Fruit fly (Drosophila melanogaster) whole organism, embryonic: Measurements from ENCODE around the gene IntS14.

Experiments used
- ATbp ChIP-seq: fragments of 200-800 bp; sonication (Bioruptor generic); optimal IDR thresholded peaks from 2 replicates; lab custom pipeline; 2017; ENCODE audit warnings: missing biosample characterization, mild to moderate bottlenecking, missing genetic modification characterization, missing genetic modification reagents
- Asciz ChIP-seq: fragments of 200-800 bp; sonication (Bioruptor generic); optimal IDR thresholded peaks from 2 replicates; lab custom pipeline; 2017; ENCODE audit warnings: missing biosample characterization, mild to moderate bottlenecking, missing genetic modification characterization, missing genetic modification reagents
- CG10654 ChIP-seq: fragments of 200-800 bp; sonication (Bioruptor generic); optimal IDR thresholded peaks from 2 replicates; lab custom pipeline; 2016; ENCODE audit warnings: missing biosample characterization, missing genetic modification characterization
- CG12219 ChIP-seq: fragments of 200-800 bp; sonication (Bioruptor generic); optimal IDR thresholded peaks from 3 replicates; lab custom pipeline; 2018; ENCODE audit warnings: missing biosample characterization, mild to moderate bottlenecking, missing genetic modification characterization
- CG12769 ChIP-seq: fragments of 200-800 bp; sonication (Bioruptor generic); optimal IDR thresholded peaks from 2 replicates; lab custom pipeline; 2019; ENCODE audit warnings: missing biosample characterization, mild to moderate bottlenecking, missing genetic modification characterization, moderate library complexity
- CG13424 ChIP-seq: fragments of 200-800 bp; sonication (Bioruptor generic); optimal IDR thresholded peaks from 2 replicates; lab custom pipeline; 2019; ENCODE audit warnings: missing biosample characterization, mild to moderate bottlenecking, missing genetic modification characterization, moderate library complexity
- CG1602 ChIP-seq: fragments of 200-800 bp; sonication (Bioruptor generic); optimal IDR thresholded peaks from 3 replicates; lab custom pipeline; 2016; ENCODE audit warnings: missing biosample characterization, missing genetic modification characterization
- CG16779 ChIP-seq: fragments of 200-800 bp; sonication (Bioruptor generic); IDR thresholded peaks from 2 replicates; pipeline ENCODE4 v1.3.6; 2022; ENCODE audit warnings: missing biosample characterization, missing genetic modification characterization
- CG2129 ChIP-seq: fragments of 200-800 bp; sonication (Bioruptor generic); IDR thresholded peaks from 2 replicates; pipeline ENCODE4 v1.3.6; 2022; ENCODE audit warnings: missing biosample characterization, missing genetic modification characterization; ENCODE audit not compliant: partially characterized antibody
- CG2678 ChIP-seq: fragments of 200-800 bp; sonication (Bioruptor generic); optimal IDR thresholded peaks from 3 replicates; lab custom pipeline; 2019; ENCODE audit warnings: missing biosample characterization, mild to moderate bottlenecking, missing genetic modification characterization, moderate library complexity
- CG2712 ChIP-seq: fragments of 200-800 bp; optimal IDR thresholded peaks from 3 replicates; lab custom pipeline; 2019; ENCODE audit warnings: missing biosample characterization, mild to moderate bottlenecking, missing genetic modification characterization, moderate library complexity
- CG32532 ChIP-seq: fragments of 200-800 bp; sonication (Bioruptor generic); IDR thresholded peaks from 2 replicates; pipeline ENCODE4 v1.3.6; 2022; ENCODE audit warnings: missing biosample characterization, missing genetic modification characterization
- CG32767 ChIP-seq: fragments of 200-800 bp; sonication (Bioruptor generic); IDR thresholded peaks from 2 replicates; pipeline ENCODE4 v1.3.6; 2022; ENCODE audit warnings: missing biosample characterization, missing genetic modification characterization
- CG34376 ChIP-seq: fragments of 200-800 bp; sonication (Bioruptor generic); optimal IDR thresholded peaks from 2 replicates; lab custom pipeline; 2018; ENCODE audit warnings: missing biosample characterization, mild to moderate bottlenecking, missing genetic modification characterization
- CG3847 ChIP-seq: fragments of 200-800 bp; sonication (Bioruptor generic); IDR thresholded peaks from 2 replicates; pipeline ENCODE4 v1.3.6; 2022; ENCODE audit warnings: missing biosample characterization, missing genetic modification characterization
- CG6175 ChIP-seq: fragments of 200-800 bp; sonication (Bioruptor generic); IDR thresholded peaks from 3 replicates; pipeline ENCODE4 v1.3.6; 2022; ENCODE audit warnings: missing biosample characterization, missing genetic modification characterization
- CG6813 ChIP-seq: fragments of 200-800 bp; sonication (Bioruptor generic); optimal IDR thresholded peaks from 2 replicates; lab custom pipeline; 2017; ENCODE audit warnings: missing biosample characterization, missing genetic modification characterization, mild to moderate bottlenecking, moderate library complexity, missing genetic modification reagents
- Camta ChIP-seq: fragments of 200-800 bp; sonication (Bioruptor generic); optimal IDR thresholded peaks from 2 replicates; lab custom pipeline; 2016; ENCODE audit warnings: missing biosample characterization, missing genetic modification characterization
- D19A ChIP-seq: fragments of 200-800 bp; optimal IDR thresholded peaks from 3 replicates; lab custom pipeline; 2019; ENCODE audit warnings: missing biosample characterization, mild to moderate bottlenecking, missing genetic modification characterization, moderate library complexity
- Ets65A ChIP-seq: fragments of 200-800 bp; sonication (Bioruptor generic); peaks from one replicate; lab custom pipeline; 2016; ENCODE audit warnings: missing biosample characterization, missing genetic modification characterization
- Gug ChIP-seq: fragments of 200-800 bp; sonication (Bioruptor generic); IDR thresholded peaks from 4 replicates; pipeline ENCODE4 v1.3.6; 2022; ENCODE audit warnings: missing biosample characterization, missing genetic modification characterization
- HHEX ChIP-seq: fragments of 200-800 bp; sonication (Bioruptor generic); optimal IDR thresholded peaks from 3 replicates; lab custom pipeline; 2017; ENCODE audit warnings: missing biosample characterization, mild to moderate bottlenecking, missing genetic modification characterization, missing genetic modification reagents
- Hmr ChIP-seq: fragments of 200-800 bp; sonication (Bioruptor generic); optimal IDR thresholded peaks from 3 replicates; lab custom pipeline; 2017; ENCODE audit warnings: mild to moderate bottlenecking, missing biosample characterization, missing genetic modification reagents, missing genetic modification characterization
- Hmx ChIP-seq: fragments of 200-800 bp; sonication (Bioruptor generic); optimal IDR thresholded peaks from 2 replicates; lab custom pipeline; 2016; ENCODE audit warnings: missing biosample characterization, missing genetic modification characterization
- Hr51 ChIP-seq, 2 experiments: fragments of 200-800 bp; sonication (Bioruptor generic); optimal IDR thresholded peaks; 2 replicates in 1 of 2; 3 replicates in 1 of 2; lab custom pipeline; 2016 to 2018; ENCODE audit warnings: missing biosample characterization in 2 of 2, missing genetic modification characterization in 2 of 2, mild to moderate bottlenecking in 1 of 2, moderate library complexity in 1 of 2
- Hr78 ChIP-seq, 2 experiments: fragments of 200-800 bp in 1 of 2; fragments of >200 bp in 1 of 2; sonication (Bioruptor generic) in 1 of 2; optimal IDR thresholded peaks; 2 replicates each; lab custom pipeline; 2017 to 2019; ENCODE audit warnings: missing biosample characterization in 2 of 2, missing genetic modification characterization in 2 of 2, mild to moderate bottlenecking in 1 of 2, moderate library complexity in 1 of 2
- Nf-YB ChIP-seq: fragments of 200-800 bp; sonication (Bioruptor generic); optimal IDR thresholded peaks from 3 replicates; lab custom pipeline; 2019; ENCODE audit warnings: missing biosample characterization, mild to moderate bottlenecking, missing genetic modification characterization, moderate library complexity
- PHDP ChIP-seq: fragments of 200-800 bp; sonication (Bioruptor generic); optimal IDR thresholded peaks from 3 replicates; lab custom pipeline; 2018; ENCODE audit warnings: missing biosample characterization, mild to moderate bottlenecking, missing genetic modification characterization, moderate library complexity
- Pdp1 ChIP-seq, 2 experiments: fragments of 200-800 bp; sonication (Bioruptor generic); optimal IDR thresholded peaks; 3 replicates each; lab custom pipeline; 2016; ENCODE audit warnings: missing biosample characterization in 2 of 2, missing genetic modification characterization in 2 of 2, mild to moderate bottlenecking in 1 of 2, moderate library complexity in 1 of 2
- Rfx ChIP-seq: fragments of 200-800 bp; sonication (Bioruptor generic); IDR thresholded peaks from 2 replicates; pipeline ENCODE4 v1.3.6; 2022; ENCODE audit warnings: missing biosample characterization, missing genetic modification characterization
- abd-A ChIP-seq: fragments of 200-800 bp; sonication (Bioruptor generic); optimal IDR thresholded peaks from 3 replicates; lab custom pipeline; 2019; ENCODE audit warnings: missing biosample characterization, mild to moderate bottlenecking, missing genetic modification characterization, moderate library complexity
- aop ChIP-seq: fragments of 200-800 bp; sonication (Bioruptor generic); IDR thresholded peaks from 2 replicates; pipeline ENCODE4 v1.3.6; 2022; ENCODE audit warnings: missing biosample characterization, missing genetic modification characterization
- chinmo ChIP-seq: fragments of 200-800 bp; sonication (Bioruptor generic); IDR thresholded peaks from 4 replicates; pipeline ENCODE4 v1.3.6; 2022; ENCODE audit warnings: missing biosample characterization, missing genetic modification characterization; ENCODE audit not compliant: partially characterized antibody
- chm ChIP-seq: fragments of 200-800 bp; sonication (Bioruptor generic); IDR thresholded peaks from 2 replicates; pipeline ENCODE4 v1.3.6; 2022; ENCODE audit warnings: missing biosample characterization, missing genetic modification characterization
- ci ChIP-seq: fragments of 200-800 bp; sonication (Bioruptor generic); IDR thresholded peaks from 3 replicates; pipeline ENCODE4 v1.3.6; 2022; ENCODE audit warnings: missing biosample characterization, missing genetic modification characterization
- cwo ChIP-seq: fragments of 200-800 bp; sonication (Bioruptor generic); optimal IDR thresholded peaks from 3 replicates; lab custom pipeline; 2017; ENCODE audit warnings: missing biosample characterization, missing genetic modification characterization, mild to moderate bottlenecking, moderate library complexity, missing genetic modification reagents
- da ChIP-seq: fragments of 200-800 bp; sonication (Bioruptor generic); optimal IDR thresholded peaks from 2 replicates; lab custom pipeline; 2016; ENCODE audit warnings: missing biosample characterization, missing genetic modification characterization
- dimm ChIP-seq: fragments of 200-800 bp; sonication (Bioruptor generic); IDR thresholded peaks from 2 replicates; pipeline ENCODE4 v1.3.6; 2022; ENCODE audit warnings: missing biosample characterization, missing genetic modification characterization
- exex ChIP-seq: fragments of 200-800 bp; sonication (Bioruptor generic); optimal IDR thresholded peaks from 4 replicates; lab custom pipeline; 2018; ENCODE audit warnings: missing biosample characterization, mild to moderate bottlenecking, missing genetic modification characterization, moderate library complexity
- fru ChIP-seq: fragments of >200 bp; optimal IDR thresholded peaks from 2 replicates; lab custom pipeline; 2017
- gce ChIP-seq: fragments of 200-800 bp; sonication (Bioruptor generic); IDR thresholded peaks from 3 replicates; pipeline ENCODE4 v1.3.6; 2022; ENCODE audit warnings: missing biosample characterization, missing genetic modification characterization
- gem ChIP-seq: fragments of 200-800 bp; sonication (Bioruptor generic); optimal IDR thresholded peaks from 2 replicates; lab custom pipeline; 2019; ENCODE audit warnings: missing biosample characterization, mild to moderate bottlenecking, missing genetic modification characterization, moderate library complexity
- gfzf ChIP-seq: fragments of 200-800 bp; sonication (Bioruptor generic); optimal IDR thresholded peaks from 2 replicates; lab custom pipeline; 2016; ENCODE audit warnings: missing biosample characterization, mild to moderate bottlenecking, missing genetic modification characterization, moderate library complexity
- grn ChIP-seq: fragments of 200-800 bp; sonication (Bioruptor generic); optimal IDR thresholded peaks from 3 replicates; lab custom pipeline; 2017; ENCODE audit warnings: missing biosample characterization, missing genetic modification characterization
- ind ChIP-seq: fragments of 200-800 bp; sonication (Bioruptor generic); optimal IDR thresholded peaks from 3 replicates; lab custom pipeline; 2016; ENCODE audit warnings: missing biosample characterization, missing genetic modification characterization
- pho ChIP-seq: fragments of 200-800 bp; sonication (Bioruptor generic); optimal IDR thresholded peaks from 2 replicates; lab custom pipeline; 2016; ENCODE audit warnings: missing biosample characterization, missing genetic modification characterization
- schlank ChIP-seq: fragments of 200-800 bp; sonication (Bioruptor generic); optimal IDR thresholded peaks from 2 replicates; lab custom pipeline; 2018; ENCODE audit warnings: missing biosample characterization, mild to moderate bottlenecking, missing genetic modification characterization
- sd ChIP-seq: fragments of 200-800 bp; sonication (Bioruptor generic); optimal IDR thresholded peaks from 3 replicates; lab custom pipeline; 2018; ENCODE audit warnings: missing biosample characterization, mild to moderate bottlenecking, missing genetic modification characterization, moderate library complexity
- sug ChIP-seq: fragments of 200-800 bp; optimal IDR thresholded peaks from 2 replicates; lab custom pipeline; 2019; ENCODE audit warnings: missing biosample characterization, mild to moderate bottlenecking, missing genetic modification characterization, moderate library complexity
- wdn ChIP-seq: fragments of 200-800 bp; sonication (Bioruptor generic); IDR thresholded peaks from 2 replicates; pipeline ENCODE4 v1.3.6; 2022; ENCODE audit warnings: missing biosample characterization, missing genetic modification characterization

IntS14 gene

DNA sequence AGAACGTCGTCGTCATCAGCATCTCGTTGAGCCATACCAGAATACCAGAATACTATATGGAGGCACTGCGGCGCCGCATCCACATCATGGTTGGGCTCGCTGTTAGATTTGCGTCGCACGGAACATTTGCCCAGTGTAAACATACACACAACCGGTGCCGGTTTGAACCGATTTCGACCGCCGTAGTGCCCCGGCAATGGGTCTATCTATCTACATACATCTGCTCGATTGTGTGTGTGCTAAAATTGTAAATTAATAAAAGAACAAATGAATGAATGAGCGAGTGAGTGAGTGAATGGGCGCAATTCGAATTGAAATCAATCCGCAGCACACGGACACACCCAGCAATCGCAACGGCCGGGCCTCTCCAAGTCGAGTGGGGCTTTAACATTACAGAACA, 38.8 kb upstream of the IntS14 start (continued):
- TF ChIP-seq chinmo (peak; percentile 79; the same call in 2 of the 4 replicates), HHEX (peak; percentile 44), wdn (GFP tag; lab: Robert Waterston, UW) (0 out of 2 replicates have a peak, but pooled peaks have one; percentile 7), ATbp (GFP tag; lab: Kevin White, UChicago) (peak; percentile 20), CG6813 (GFP tag; lab: Kevin White, UChicago) (peak; percentile 15), aop (GFP tag; lab: Robert Waterston, UW) (no peak), Ets65A (GFP tag; lab: Kevin White, UChicago) (peak; percentile 16), schlank (tag; lab: Kevin White, UChicago) (peak; percentile 26), CG6175 (GFP tag; lab: Robert Waterston, UW) (peak; percentile 90; the same call in 2 of the 3 replicates), CG34376 (GFP tag; lab: Kevin White, UChicago) (peak; percentile 76), CG13424 (tag; lab: Kevin White, UChicago) (no peak), exex (tag; lab: Kevin White, UChicago) (peak; percentile 53), Rfx (0 out of 2 replicates have a peak, but pooled peaks have one; percentile 26), gem (tag; lab: Kevin White, UChicago) (peak; percentile 92), CG2678 (peak; percentile 19), CG16779 (GFP tag; lab: Robert Waterston, UW) (no peak), fru (lab: Kevin White, UChicago) (no peak), pho (no peak), cwo (GFP tag; lab: Kevin White, UChicago) (peak; percentile 63), Hmr (GFP tag; lab: Kevin White, UChicago) (peak; percentile 1), CG12219 (GFP tag; lab: Kevin White, UChicago) (no peak), CG32532 (GFP tag; lab: Robert Waterston, UW) (peak; percentile 10; the same call in 1 of the 2 replicates), dimm (no peak), gce (GFP tag; lab: Robert Waterston, UW) (no peak), CG12769 (tag; lab: Kevin White, UChicago) (peak; percentile 55), CG2129 (GFP tag; lab: Robert Waterston, UW) (no peak), ind (no peak), abd-A (peak; percentile 9), sug (tag; lab: Kevin White, UChicago) (peak; percentile 88), Hr78 (GFP tag; optimal IDR thresholded peaks at IDR 0.05; lab: Kevin White, UChicago) (peak in 1 of 2 experiments; percentile 6)

dm6 chr2L:1126527-1126926, 37.7 kb upstream of the IntS14 start:
- TF ChIP-seq CG10654: no peak
- TF ChIP-seq CG3847 (GFP tag; lab: Robert Waterston, UW): no peak
- no peak for TF ChIP-seq Gug (GFP tag; lab: Robert Waterston, UW)
- no peak for TF ChIP-seq Camta (GFP tag; lab: Kevin White, UChicago)
- no peak for TF ChIP-seq Asciz
- no peak for TF ChIP-seq Ets65A (GFP tag; lab: Kevin White, UChicago)
- TF ChIP-seq PHDP (tag; lab: Kevin White, UChicago): no peak
- no peak for TF ChIP-seq CG2712 (tag; lab: Kevin White, UChicago)
- TF ChIP-seq CG32767 (GFP tag; lab: Robert Waterston, UW): no peak
- no peak for TF ChIP-seq chm (GFP tag; lab: Robert Waterston, UW)
- no peak for TF ChIP-seq ci (GFP tag; lab: Robert Waterston, UW)
- no peak for TF ChIP-seq D19A (tag; lab: Kevin White, UChicago)
- TF ChIP-seq Hmx (GFP tag; lab: Kevin White, UChicago): no peak
- no peak for TF ChIP-seq da (GFP tag; lab: Kevin White, UChicago)
- no peak for TF ChIP-seq gfzf (GFP tag; lab: Kevin White, UChicago)
- no peak for TF ChIP-seq Hr51 (GFP tag; optimal IDR thresholded peaks at IDR 0.05; lab: Kevin White, UChicago)
- TF ChIP-seq sd (tag; lab: Kevin White, UChicago): peak; percentile 12
- TF ChIP-seq grn (GFP tag; lab: Kevin White, UChicago): peak; percentile 26
- TF ChIP-seq CG1602 (GFP tag; lab: Kevin White, UChicago): no peak
- TF ChIP-seq Nf-YB (GFP tag; lab: Kevin White, UChicago): no peak
- peak in 1 of 2 experiments; percentile 75 for TF ChIP-seq Pdp1 (GFP tag; optimal IDR thresholded peaks at IDR 0.05; lab: Kevin White, UChicago)
